Fruit fly (Drosophila melanogaster): Measurements from ENCODE around the gene CG7963.

dm6 chr3R:8327967-8328789 is 34.4 kb upstream of the CG7963 start:
- TF ChIP-seq CG8478 (optimal IDR thresholded peaks at IDR 0.05) (no peak), CTCF (optimal IDR thresholded peaks at IDR 0.05) (no peak)

Measured in S2 (cell line).